Worm (Caenorhabditis elegans) whole organism, L3 larva: ENCODE measurements around the gene srh-69.

ENCODE experiments used
- R02D3.7 ChIP-seq: fragments of 150-350 bp; optimal IDR thresholded peaks from 2 replicates; lab custom pipeline; 2014; ENCODE audit warnings: missing biosample characterization, missing genetic modification characterization
- ZK546.5 ChIP-seq: sonication (generic microtip); optimal IDR thresholded peaks from 2 replicates; lab custom pipeline; 2017; ENCODE audit warnings: missing biosample characterization, missing genetic modification characterization
- aly-2 ChIP-seq: fragments of 150-350 bp; optimal IDR thresholded peaks from 2 replicates; lab custom pipeline; 2014; ENCODE audit warnings: missing biosample characterization, missing genetic modification characterization
- ama-1 ChIP-seq: fragments of 150-350 bp; optimal IDR thresholded peaks from 2 replicates; lab custom pipeline; 2018
- ceh-28 ChIP-seq: fragments of 150-350 bp; optimal IDR thresholded peaks from 2 replicates; lab custom pipeline; 2014; ENCODE audit warnings: missing biosample characterization, missing genetic modification reagents, missing genetic modification characterization
- ceh-82 ChIP-seq: fragments of 150-350 bp; optimal IDR thresholded peaks from 2 replicates; lab custom pipeline; 2014; ENCODE audit warnings: missing biosample characterization, missing genetic modification characterization
- ceh-9 ChIP-seq: sonication (generic microtip); optimal IDR thresholded peaks from 2 replicates; lab custom pipeline; 2018; ENCODE audit warnings: missing biosample characterization, missing genetic modification characterization
- elt-1 ChIP-seq: fragments of 150-350 bp; optimal IDR thresholded peaks from 2 replicates; lab custom pipeline; 2014; ENCODE audit warnings: missing biosample characterization, missing genetic modification characterization
- elt-3 ChIP-seq, 3 experiments: fragments of 150-350 bp in 1 of 3; sonication (generic microtip) in 2 of 3; optimal IDR thresholded peaks; 2 replicates in 2 of 3; 4 replicates in 1 of 3; lab custom pipeline; 2014 to 2017; ENCODE audit warnings: missing biosample characterization in 3 of 3, missing genetic modification characterization in 3 of 3
- eor-1 ChIP-seq, 2 experiments: fragments of 150-350 bp; optimal IDR thresholded peaks; 2 replicates each; lab custom pipeline; 2014 to 2018; ENCODE audit warnings: missing biosample characterization in 2 of 2, missing genetic modification characterization in 2 of 2
- fkh-10 ChIP-seq: sonication (generic microtip); optimal IDR thresholded peaks from 2 replicates; lab custom pipeline; 2017; ENCODE audit warnings: missing biosample characterization, missing genetic modification reagents, missing genetic modification characterization
- fkh-2 ChIP-seq: fragments of 150-350 bp; optimal IDR thresholded peaks from 2 replicates; lab custom pipeline; 2014; ENCODE audit warnings: missing biosample characterization, missing genetic modification reagents, missing genetic modification characterization
- hmg-11 ChIP-seq: sonication (generic microtip); optimal IDR thresholded peaks from 2 replicates; lab custom pipeline; 2016; ENCODE audit warnings: missing genetic modification characterization, missing compliant biosample characterization
- jun-1 ChIP-seq: fragments of 150-350 bp; optimal IDR thresholded peaks from 2 replicates; lab custom pipeline; 2014; ENCODE audit warnings: missing biosample characterization, missing genetic modification reagents, missing genetic modification characterization
- lin-15B ChIP-seq: fragments of 150-350 bp; optimal IDR thresholded peaks from 2 replicates; lab custom pipeline; 2014; ENCODE audit warnings: missing biosample characterization, missing genetic modification characterization
- lin-39 ChIP-seq: fragments of 150-350 bp; optimal IDR thresholded peaks from 2 replicates; lab custom pipeline; 2018; ENCODE audit warnings: missing biosample characterization, missing genetic modification reagents, missing genetic modification characterization
- lsy-12 ChIP-seq: sonication (generic microtip); optimal IDR thresholded peaks from 2 replicates; lab custom pipeline; 2016; ENCODE audit warnings: mild to moderate bottlenecking, missing genetic modification characterization, missing compliant biosample characterization
- mdl-1 ChIP-seq: fragments of 150-350 bp; optimal IDR thresholded peaks from 2 replicates; lab custom pipeline; 2014; ENCODE audit warnings: missing biosample characterization, missing genetic modification characterization
- mml-1 ChIP-seq: fragments of 150-350 bp; sonication (generic microtip); optimal IDR thresholded peaks from 3 replicates; lab custom pipeline; 2014; ENCODE audit warnings: missing biosample characterization, missing genetic modification characterization
- nfya-1 ChIP-seq: sonication (generic microtip); optimal IDR thresholded peaks from 2 replicates; lab custom pipeline; 2017; ENCODE audit warnings: missing genetic modification characterization, mild to moderate bottlenecking, missing compliant biosample characterization, antibody characterized with exemption, moderate library complexity; ENCODE audit not compliant: insufficient read depth
- nhr-11 ChIP-seq: fragments of 150-350 bp; optimal IDR thresholded peaks from 2 replicates; lab custom pipeline; 2014; ENCODE audit warnings: missing biosample characterization, missing genetic modification characterization
- nhr-23 ChIP-seq: fragments of 150-350 bp; optimal IDR thresholded peaks from 2 replicates; lab custom pipeline; 2014; ENCODE audit warnings: missing biosample characterization, missing genetic modification reagents, missing genetic modification characterization
- nhr-237 ChIP-seq: fragments of 150-350 bp; optimal IDR thresholded peaks from 2 replicates; lab custom pipeline; 2014; ENCODE audit warnings: missing biosample characterization, missing genetic modification characterization
- nhr-25 ChIP-seq: sonication (generic microtip); optimal IDR thresholded peaks from 2 replicates; lab custom pipeline; 2017; ENCODE audit warnings: missing biosample characterization, missing genetic modification characterization
- nhr-28 ChIP-seq: fragments of 150-350 bp; optimal IDR thresholded peaks from 2 replicates; lab custom pipeline; 2014; ENCODE audit warnings: missing biosample characterization, missing genetic modification characterization
- nhr-43 ChIP-seq: sonication (generic microtip); optimal IDR thresholded peaks from 2 replicates; lab custom pipeline; 2016; ENCODE audit warnings: mild to moderate bottlenecking, missing genetic modification characterization, missing compliant biosample characterization; ENCODE audit not compliant: poor library complexity, severe bottlenecking
- nhr-67 ChIP-seq: fragments of 150-350 bp; optimal IDR thresholded peaks from 2 replicates; lab custom pipeline; 2014; ENCODE audit warnings: missing biosample characterization, missing genetic modification characterization
- nhr-76 ChIP-seq: fragments of 150-350 bp; sonication (generic microtip); optimal IDR thresholded peaks from 5 replicates; lab custom pipeline; 2014; ENCODE audit warnings: missing biosample characterization, missing genetic modification characterization
- pha-4 ChIP-seq: fragments of 150-350 bp; optimal IDR thresholded peaks from 2 replicates; lab custom pipeline; 2014; ENCODE audit warnings: missing biosample characterization, missing genetic modification reagents, missing genetic modification characterization
- pqm-1 ChIP-seq: fragments of 150-350 bp; optimal IDR thresholded peaks from 2 replicates; lab custom pipeline; 2017; ENCODE audit warnings: missing biosample characterization, missing genetic modification characterization, inconsistent platforms
- sea-2 ChIP-seq: fragments of 150-350 bp; sonication (generic microtip); optimal IDR thresholded peaks from 4 replicates; lab custom pipeline; 2014; ENCODE audit warnings: missing biosample characterization, missing genetic modification reagents, missing genetic modification characterization
- skn-1 ChIP-seq: fragments of 150-350 bp; optimal IDR thresholded peaks from 2 replicates; lab custom pipeline; 2014; ENCODE audit warnings: missing biosample characterization, missing genetic modification characterization
- tbx-2 ChIP-seq: sonication (generic microtip); optimal IDR thresholded peaks from 2 replicates; lab custom pipeline; 2016; ENCODE audit warnings: mild to moderate bottlenecking, missing genetic modification characterization, missing compliant biosample characterization
- unc-62 ChIP-seq: fragments of 150-350 bp; sonication (generic microtip); optimal IDR thresholded peaks from 4 replicates; lab custom pipeline; 2014; ENCODE audit warnings: missing biosample characterization, missing genetic modification reagents, missing genetic modification characterization
- zag-1 ChIP-seq: fragments of 150-350 bp; optimal IDR thresholded peaks from 2 replicates; lab custom pipeline; 2014; ENCODE audit warnings: missing biosample characterization, missing genetic modification characterization
- ztf-11 ChIP-seq: fragments of 150-350 bp; optimal IDR thresholded peaks from 2 replicates; lab custom pipeline; 2014; ENCODE audit warnings: missing biosample characterization, missing genetic modification characterization
- ztf-4 ChIP-seq: fragments of 150-350 bp; optimal IDR thresholded peaks from 2 replicates; lab custom pipeline; 2014; ENCODE audit warnings: missing biosample characterization, missing genetic modification characterization

Gene srh-69

ce11 chrII:12514620-12515019 lies at the start of gene srh-69:
srh-69 (minus strand) TSS chrII:12514720.
- TF ChIP-seq mml-1: no peak
- TF ChIP-seq nhr-237 (tag; lab: Kevin White, UChicago): no peak
- TF ChIP-seq ZK546.5 (tag; lab: Kevin White, UChicago): no peak
- TF ChIP-seq ztf-4: no peak
- no peak for TF ChIP-seq skn-1

DNA sequence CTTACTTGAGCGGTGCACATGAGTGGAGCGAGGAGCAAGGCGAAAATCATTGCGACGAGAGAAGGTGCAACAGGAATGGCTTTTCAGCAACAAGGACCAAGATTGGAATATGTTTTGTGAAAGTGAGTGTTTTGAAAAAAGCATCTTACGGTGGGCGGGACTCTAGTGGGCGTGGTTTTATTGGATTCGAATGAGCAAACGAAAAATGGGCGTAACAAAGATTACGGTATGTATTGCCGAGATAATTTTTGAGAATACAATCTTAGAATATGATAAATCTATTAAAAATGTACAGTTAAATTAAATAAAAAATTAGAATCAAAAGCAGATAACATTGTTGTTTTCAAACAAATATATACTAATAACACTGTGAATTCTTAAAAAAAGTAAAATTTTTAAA lies 45.7 kb upstream of the srh-69 start, which contains the start of gene F49C5.12:
F49C5.12 (minus strand) TSS at position 101 of the 400 bp plus-strand sequence.
- no peak for TF ChIP-seq nhr-25 (tag; lab: Kevin White, UChicago)
- TF ChIP-seq fkh-10 (GFP tag; lab: Kevin White, UChicago): no peak
- TF ChIP-seq mdl-1 (tag; lab: Kevin White, UChicago): no peak
- no peak for TF ChIP-seq tbx-2 (tag; lab: Kevin White, UChicago)
- no peak for TF ChIP-seq nhr-43 (tag; lab: Kevin White, UChicago)
- TF ChIP-seq pha-4 (tag; lab: Kevin White, UChicago): no peak
- no peak for TF ChIP-seq ama-1 (lab: Kevin White, UChicago)

- TF ChIP-seq lin-39 (tag; lab: Kevin White, UChicago): no peak
- TF ChIP-seq sea-2 (GFP tag; lab: Kevin White, UChicago): no peak
- TF ChIP-seq nhr-11 (tag; lab: Kevin White, UChicago): no peak
- TF ChIP-seq nfya-1 (tag; lab: Kevin White, UChicago): no peak
- no peak for TF ChIP-seq hmg-11
- no peak for TF ChIP-seq nhr-23 (tag; lab: Kevin White, UChicago)
- no peak for TF ChIP-seq ZK546.5 (tag; lab: Kevin White, UChicago)
- no peak for TF ChIP-seq nhr-237 (tag; lab: Kevin White, UChicago)
- no peak for TF ChIP-seq ztf-11 (tag; lab: Kevin White, UChicago)
- no peak for TF ChIP-seq R02D3.7
- no peak for TF ChIP-seq unc-62 (GFP tag; lab: Kevin White, UChicago)
- no peak for TF ChIP-seq mml-1
- TF ChIP-seq mdl-1 (tag; lab: Kevin White, UChicago): no peak
- no peak for TF ChIP-seq nhr-76 (tag; lab: Kevin White, UChicago)
- TF ChIP-seq ceh-9 (tag; lab: Kevin White, UChicago): no peak
- no peak for TF ChIP-seq pqm-1 (tag; lab: Kevin White, UChicago)
- no peak for TF ChIP-seq tbx-2 (tag; lab: Kevin White, UChicago)
- TF ChIP-seq elt-3 (tag; optimal IDR thresholded peaks at IDR 0.05; lab: Kevin White, UChicago): no peak
- no peak for TF ChIP-seq elt-1 (tag; lab: Kevin White, UChicago)
Measured at ce11 chrII:12555579-12555978, 41.1 kb upstream of the srh-69 start, which contains the start of gene F49C5.11. F49C5.11 (plus strand) TSS chrII:12555879.

DNA sequence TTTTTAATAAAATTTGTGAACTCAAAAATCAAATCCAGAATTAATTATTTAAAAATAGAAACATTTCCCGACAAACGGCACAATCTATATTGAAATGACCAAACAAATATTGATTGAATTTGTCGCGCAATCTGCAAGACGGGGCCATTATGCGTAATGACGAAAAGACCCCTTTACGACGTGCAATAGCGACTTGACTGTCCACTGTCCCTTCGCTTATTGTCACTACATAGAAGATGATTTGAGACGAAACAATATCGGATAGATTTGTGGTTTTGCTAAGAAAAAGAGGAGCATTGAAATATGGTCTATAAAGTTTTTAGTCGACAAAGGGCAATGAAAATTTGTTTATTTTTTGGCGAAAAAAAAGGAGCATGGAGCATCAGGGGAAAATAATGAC lies 36.4 kb upstream of the srh-69 start:
- TF ChIP-seq fkh-2: no peak
- TF ChIP-seq ceh-82: no peak
- no peak for TF ChIP-seq elt-1 (tag; lab: Kevin White, UChicago)
- no peak for TF ChIP-seq ceh-28 (tag; lab: Kevin White, UChicago)
- TF ChIP-seq nfya-1 (tag; lab: Kevin White, UChicago): no peak
- TF ChIP-seq lin-15B (tag; lab: Kevin White, UChicago): no peak
- TF ChIP-seq lsy-12 (tag; lab: Kevin White, UChicago): no peak
- no peak for TF ChIP-seq nhr-67 (tag; lab: Kevin White, UChicago)
- no peak for TF ChIP-seq nhr-25 (tag; lab: Kevin White, UChicago)
- TF ChIP-seq nhr-23 (tag; lab: Kevin White, UChicago): no peak
- no peak for TF ChIP-seq ama-1 (lab: Kevin White, UChicago)
- no peak for TF ChIP-seq nhr-28
- no peak for TF ChIP-seq zag-1
- no peak for TF ChIP-seq aly-2 (tag; lab: Kevin White, UChicago)
- TF ChIP-seq eor-1 (tag; optimal IDR thresholded peaks at IDR 0.05; lab: Kevin White, UChicago): no peak
- TF ChIP-seq jun-1 (tag; lab: Kevin White, UChicago): no peak
- TF ChIP-seq pha-4 (tag; lab: Kevin White, UChicago): no peak
- TF ChIP-seq lin-39 (tag; lab: Kevin White, UChicago): no peak
- TF ChIP-seq fkh-10 (GFP tag; lab: Kevin White, UChicago): no peak
